Worm (Caenorhabditis elegans): ENCODE measurements around the gene T23C6.4.
A peak's percentile ranks its signal among the peaks of the same experiment; 100 is the strongest.

Gene T23C6.4

DNA sequence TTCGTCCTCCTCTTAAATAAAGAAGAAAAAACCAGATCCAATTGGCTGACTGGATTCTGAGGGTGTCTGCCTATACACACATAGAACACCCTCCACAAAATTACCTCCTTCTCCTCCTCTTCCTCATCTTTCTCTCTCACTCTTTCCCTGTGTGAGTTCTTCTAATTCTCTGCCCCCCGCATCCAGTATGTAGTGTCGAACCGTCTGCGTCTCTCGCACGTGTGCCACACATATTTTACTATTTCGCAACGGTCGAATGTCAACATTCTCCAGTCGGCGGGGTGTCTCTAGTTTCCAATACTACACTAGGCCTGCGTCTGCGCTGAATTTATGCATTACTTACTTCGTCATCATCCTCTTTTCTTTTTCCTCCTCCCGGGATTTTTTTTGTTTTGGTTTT is 34.6 kb upstream of the T23C6.4 start (continued):
- TF ChIP-seq mab-9 (GFP tag; IDR thresholded peaks at IDR 0.05) (no peak), vab-15 (tag; optimal IDR thresholded peaks at IDR 0.05) (no peak), isw-1 (GFP tag; IDR thresholded peaks at IDR 0.05) (peak; percentile 28), unc-98 (GFP tag; IDR thresholded peaks at IDR 0.05) (no peak), unc-86 (tag; optimal IDR thresholded peaks at IDR 0.05) (peak; percentile 24), nhr-76 (tag; optimal IDR thresholded peaks at IDR 0.05) (no peak), egl-13 (tag; optimal IDR thresholded peaks at IDR 0.05) (peak; percentile 31), nhr-28 (tag; optimal IDR thresholded peaks at IDR 0.05) (no peak), snpc-4 (tag; optimal IDR thresholded peaks at IDR 0.05) (peak; percentile 42), fkh-10 (GFP tag; optimal IDR thresholded peaks at IDR 0.05) (no peak), fkh-4 (tag; optimal IDR thresholded peaks at IDR 0.05; ENCODE audit: borderline replicate concordance) (no peak), nhr-85 (tag) (peak; percentile 59), snu-23 (GFP tag; optimal IDR thresholded peaks at IDR 0.05) (peak; percentile 75), sox-4 (tag; optimal IDR thresholded peaks at IDR 0.05) (no peak), pqm-1 (tag; optimal IDR thresholded peaks at IDR 0.05) (no peak), lin-14 (GFP tag; optimal IDR thresholded peaks at IDR 0.05) (peak; percentile 94), alr-1 (tag; optimal IDR thresholded peaks at IDR 0.05; ENCODE audit: borderline replicate concordance) (no peak), unc-62 (GFP tag; optimal IDR thresholded peaks at IDR 0.05) (no peak), xbp-1 (tag; optimal IDR thresholded peaks at IDR 0.05) (peak; percentile 48), nhr-11 (tag; optimal IDR thresholded peaks at IDR 0.05) (peak; percentile 17), efl-1 (optimal IDR thresholded peaks at IDR 0.05) (peak; percentile 50 to 68), efl-1 (GFP tag; optimal IDR thresholded peaks at IDR 0.05 in 1 of 2) (peak in 1 of 2 experiments; percentile 93), fos-1 (tag; optimal IDR thresholded peaks at IDR 0.05) (peak; percentile 50), C04F5.9 (tag; optimal IDR thresholded peaks at IDR 0.05) (no peak), jun-1 (tag; optimal IDR thresholded peaks at IDR 0.05) (peak; percentile 85), lin-13 (GFP tag; optimal IDR thresholded peaks at IDR 0.05) (no peak), mdl-1 (tag; optimal IDR thresholded peaks at IDR 0.05) (peak in 1 of 2 experiments; percentile 92), nhr-47 (tag; optimal IDR thresholded peaks at IDR 0.05) (peak; percentile 67), swsn-7 (tag; optimal IDR thresholded peaks at IDR 0.05) (peak; percentile 59), Y116A8C.19 (tag; optimal IDR thresholded peaks at IDR 0.05; ENCODE audit: borderline replicate concordance) (no peak), ama-1 (optimal IDR thresholded peaks at IDR 0.05) (no peak), skn-1 (tag; optimal IDR thresholded peaks at IDR 0.05) (peak; percentile 81), nhr-12 (tag; optimal IDR thresholded peaks at IDR 0.05) (no peak)

DNA sequence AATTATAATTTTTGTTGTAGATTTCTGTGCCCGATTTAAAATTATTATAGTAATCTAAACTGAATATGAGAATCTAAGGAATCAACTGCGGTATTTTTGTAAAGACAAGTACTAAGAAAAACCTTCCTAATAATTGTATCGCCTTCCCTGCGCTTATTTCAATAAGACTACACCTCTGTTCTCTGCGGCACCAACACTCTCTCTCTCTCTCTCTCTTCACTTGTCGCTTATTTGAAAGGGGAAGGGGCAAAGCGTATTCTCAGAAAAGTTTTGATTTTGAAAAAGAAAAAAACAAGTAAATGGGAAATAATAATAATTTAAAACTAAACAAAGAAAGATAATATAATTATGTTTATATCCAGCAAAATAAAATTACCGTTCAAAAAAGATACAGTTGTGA is 31.5 kb upstream of the T23C6.4 start:
- TF ChIP-seq nhr-20 (tag; optimal IDR thresholded peaks at IDR 0.05) (peak; percentile 65), hlh-17 (GFP tag; optimal IDR thresholded peaks at IDR 0.05; ENCODE audit: borderline replicate concordance) (no peak), F16B12.6 (tag; optimal IDR thresholded peaks at IDR 0.05) (no peak), sup-37 (GFP tag; optimal IDR thresholded peaks at IDR 0.05) (no peak), ztf-11 (tag; optimal IDR thresholded peaks at IDR 0.05) (no peak), C04F5.9 (tag; optimal IDR thresholded peaks at IDR 0.05) (no peak), jun-1 (tag; optimal IDR thresholded peaks at IDR 0.05) (peak; percentile 86), blmp-1 (tag; optimal IDR thresholded peaks at IDR 0.05) (peak; percentile 14), fkh-10 (GFP tag; optimal IDR thresholded peaks at IDR 0.05) (peak; percentile 35), aly-2 (tag; optimal IDR thresholded peaks at IDR 0.05) (no peak), fkh-4 (tag; optimal IDR thresholded peaks at IDR 0.05; ENCODE audit: borderline replicate concordance) (no peak), rnt-1 (tag; optimal IDR thresholded peaks at IDR 0.05) (peak; percentile 85), dsc-1 (tag; optimal IDR thresholded peaks at IDR 0.05) (no peak), skn-1 (tag; optimal IDR thresholded peaks at IDR 0.05) (peak; percentile 77), tlp-1 (tag; optimal IDR thresholded peaks at IDR 0.05) (no peak), ceh-90 (tag; optimal IDR thresholded peaks at IDR 0.05) (no peak), mef-2 (tag; optimal IDR thresholded peaks at IDR 0.05) (no peak), unc-98 (GFP tag; IDR thresholded peaks at IDR 0.05) (no peak), nhr-84 (tag; optimal IDR thresholded peaks at IDR 0.05) (no peak), lin-13 (GFP tag; optimal IDR thresholded peaks at IDR 0.05) (peak; percentile 57), zag-1 (tag; optimal IDR thresholded peaks at IDR 0.05) (no peak), lsy-2 (tag; optimal IDR thresholded peaks at IDR 0.05) (peak; percentile 57 to 69), hlh-4 (tag; optimal IDR thresholded peaks at IDR 0.05) (no peak), sox-4 (tag; optimal IDR thresholded peaks at IDR 0.05) (peak; percentile 49), nhr-19 (GFP tag; conservative IDR thresholded peaks at IDR 0.05) (peak; percentile 69), pqm-1 (tag; optimal IDR thresholded peaks at IDR 0.05) (no peak), mep-1 (tag; optimal IDR thresholded peaks at IDR 0.05) (peak; percentile 85), pag-3 (tag; optimal IDR thresholded peaks at IDR 0.05; ENCODE audit: borderline replicate concordance, insufficient read depth) (peak; percentile 1), ceh-63 (GFP tag; optimal IDR thresholded peaks at IDR 0.05) (no peak), C34B4.2 (tag; optimal IDR thresholded peaks at IDR 0.05) (no peak)
